Fruit fly (Drosophila melanogaster) whole organism, embryonic: ENCODE results near the gene CG15719.
A peak's percentile ranks its signal among the peaks of the same experiment; 100 is the strongest.

Experiments used
- ATbp ChIP-seq: fragments of 200-800 bp; sonication (Bioruptor generic); optimal IDR thresholded peaks from 2 replicates; lab custom pipeline; 2017; ENCODE audit warnings: missing biosample characterization, mild to moderate bottlenecking, missing genetic modification characterization, missing genetic modification reagents
- Awh ChIP-seq: fragments of 200-800 bp; sonication (Bioruptor generic); IDR thresholded peaks from 2 replicates; pipeline ENCODE4, ENCODE4 v1.3.6; 2022; ENCODE audit warnings: missing biosample characterization, missing genetic modification characterization
- C15 ChIP-seq: fragments of 200-800 bp; sonication (Bioruptor generic); IDR thresholded peaks from 3 replicates; pipeline ENCODE4 v1.3.6; 2022; ENCODE audit warnings: missing biosample characterization, missing genetic modification characterization
- CG12942 ChIP-seq: fragments of 200-800 bp; sonication (Bioruptor generic); optimal IDR thresholded peaks from 3 replicates; lab custom pipeline; 2016; ENCODE audit warnings: missing biosample characterization, missing genetic modification characterization
- CG13296 ChIP-seq: fragments of 200-800 bp; sonication (Bioruptor generic); optimal IDR thresholded peaks from 3 replicates; lab custom pipeline; 2018; ENCODE audit warnings: missing biosample characterization, mild to moderate bottlenecking, missing genetic modification characterization
- CG13424 ChIP-seq: fragments of 200-800 bp; sonication (Bioruptor generic); optimal IDR thresholded peaks from 2 replicates; lab custom pipeline; 2019; ENCODE audit warnings: missing biosample characterization, mild to moderate bottlenecking, missing genetic modification characterization, moderate library complexity
- CG14050 ChIP-seq: fragments of 200-800 bp; sonication (Bioruptor generic); IDR thresholded peaks from 3 replicates; pipeline ENCODE4 v1.3.6; 2022; ENCODE audit warnings: missing biosample characterization, missing genetic modification characterization
- CG14441 ChIP-seq: fragments of 200-800 bp; sonication (Bioruptor generic); IDR thresholded peaks from 2 replicates; pipeline ENCODE4 v1.3.6; 2022; ENCODE audit warnings: missing biosample characterization, missing genetic modification characterization
- CG15696 ChIP-seq: fragments of 200-800 bp; sonication (Bioruptor generic); optimal IDR thresholded peaks from 2 replicates; lab custom pipeline; 2019; ENCODE audit warnings: missing biosample characterization, mild to moderate bottlenecking, missing genetic modification characterization, moderate library complexity
- CG16863 ChIP-seq: fragments of 200-800 bp; sonication (Bioruptor generic); optimal IDR thresholded peaks from 3 replicates; lab custom pipeline; 2016; ENCODE audit warnings: missing biosample characterization, missing genetic modification characterization
- CG17385 ChIP-seq: fragments of 200-800 bp; sonication (Bioruptor generic); optimal IDR thresholded peaks from 3 replicates; lab custom pipeline; 2018; ENCODE audit warnings: missing biosample characterization, mild to moderate bottlenecking, missing genetic modification characterization
- CG18476 ChIP-seq: fragments of 200-800 bp; sonication (Bioruptor generic); optimal IDR thresholded peaks from 2 replicates; lab custom pipeline; 2016; ENCODE audit warnings: missing biosample characterization, mild to moderate bottlenecking, missing genetic modification characterization
- CG2678 ChIP-seq: fragments of 200-800 bp; sonication (Bioruptor generic); optimal IDR thresholded peaks from 3 replicates; lab custom pipeline; 2019; ENCODE audit warnings: missing biosample characterization, mild to moderate bottlenecking, missing genetic modification characterization, moderate library complexity
- CG3281 ChIP-seq: fragments of 200-800 bp; sonication (Bioruptor generic); optimal IDR thresholded peaks from 3 replicates; lab custom pipeline; 2017; ENCODE audit warnings: missing biosample characterization, mild to moderate bottlenecking, missing genetic modification characterization
- CG3995 ChIP-seq: fragments of 200-800 bp; sonication (Bioruptor generic); optimal IDR thresholded peaks from 3 replicates; lab custom pipeline; 2016; ENCODE audit warnings: missing biosample characterization, missing genetic modification characterization
- CG4617 ChIP-seq: fragments of 200-800 bp; sonication (Bioruptor generic); optimal IDR thresholded peaks from 3 replicates; lab custom pipeline; 2016; ENCODE audit warnings: missing biosample characterization, missing genetic modification characterization, borderline replicate concordance
- CG4707 ChIP-seq: fragments of 200-800 bp; sonication (Bioruptor generic); optimal IDR thresholded peaks from 2 replicates; lab custom pipeline; 2018; ENCODE audit warnings: missing biosample characterization, mild to moderate bottlenecking, missing genetic modification characterization, moderate library complexity
- CG7271 ChIP-seq: fragments of 200-800 bp; sonication (Bioruptor generic); optimal IDR thresholded peaks from 2 replicates; lab custom pipeline; 2018; ENCODE audit warnings: missing biosample characterization, mild to moderate bottlenecking, missing genetic modification characterization, moderate library complexity
- CG8359 ChIP-seq: fragments of 200-800 bp; sonication (Bioruptor generic); optimal IDR thresholded peaks from 2 replicates; lab custom pipeline; 2017; ENCODE audit warnings: missing biosample characterization, mild to moderate bottlenecking, missing genetic modification characterization, borderline replicate concordance
- CTCF ChIP-seq: fragments of 200-800 bp; sonication (Bioruptor generic); optimal IDR thresholded peaks from 2 replicates; lab custom pipeline; 2017; ENCODE audit warnings: missing biosample characterization, mild to moderate bottlenecking, missing genetic modification characterization, moderate library complexity
- CkIIα-i1 ChIP-seq: fragments of 200-800 bp; sonication (Bioruptor generic); IDR thresholded peaks from 2 replicates; pipeline ENCODE4 v1.3.6; 2022; ENCODE audit warnings: missing biosample characterization, missing genetic modification characterization
- D ChIP-seq, 2 experiments: fragments of 200-800 bp in 1 of 2; fragments of >200 bp in 1 of 2; sonication (Bioruptor generic) in 1 of 2; optimal IDR thresholded peaks; 2 replicates in 1 of 2; 3 replicates in 1 of 2; lab custom pipeline; 2017; ENCODE audit warnings: mild to moderate bottlenecking in 1 of 2, missing biosample characterization in 1 of 2, missing genetic modification characterization in 1 of 2, missing genetic modification reagents in 1 of 2
- Dip2 ChIP-seq: fragments of 200-800 bp; sonication (Bioruptor generic); IDR thresholded peaks from 2 replicates; pipeline ENCODE4 v1.3.6; 2022; ENCODE audit warnings: missing biosample characterization, missing genetic modification characterization
- MTF-1 ChIP-seq: fragments of 200-800 bp; sonication (Bioruptor generic); optimal IDR thresholded peaks from 2 replicates; lab custom pipeline; 2018; ENCODE audit warnings: missing biosample characterization, mild to moderate bottlenecking, missing genetic modification characterization, borderline replicate concordance
- Mes4 ChIP-seq: fragments of 200-800 bp; sonication (Bioruptor generic); optimal IDR thresholded peaks from 2 replicates; lab custom pipeline; 2016; ENCODE audit warnings: missing biosample characterization, missing genetic modification characterization
- Nf-YB ChIP-seq: fragments of 200-800 bp; sonication (Bioruptor generic); optimal IDR thresholded peaks from 3 replicates; lab custom pipeline; 2019; ENCODE audit warnings: missing biosample characterization, mild to moderate bottlenecking, missing genetic modification characterization, moderate library complexity
- Ravus ChIP-seq: fragments of 200-800 bp; sonication (Bioruptor generic); IDR thresholded peaks from 2 replicates; pipeline ENCODE4 v1.3.6; 2022; ENCODE audit warnings: missing biosample characterization, missing genetic modification characterization
- Rfx ChIP-seq: fragments of 200-800 bp; sonication (Bioruptor generic); IDR thresholded peaks from 2 replicates; pipeline ENCODE4 v1.3.6; 2022; ENCODE audit warnings: missing biosample characterization, missing genetic modification characterization
- Sox102F ChIP-seq: fragments of 200-800 bp; sonication (Bioruptor generic); optimal IDR thresholded peaks from 2 replicates; lab custom pipeline; 2018; ENCODE audit warnings: missing biosample characterization, mild to moderate bottlenecking, missing genetic modification characterization, moderate library complexity
- TFAM ChIP-seq: fragments of 200-800 bp; sonication (Bioruptor generic); optimal IDR thresholded peaks from 2 replicates; lab custom pipeline; 2017; ENCODE audit warnings: missing biosample characterization, missing genetic modification characterization, inconsistent platforms
- Xbp1 ChIP-seq: fragments of 200-800 bp; sonication (Bioruptor generic); optimal IDR thresholded peaks from 3 replicates; lab custom pipeline; 2016; ENCODE audit warnings: missing biosample characterization, mild to moderate bottlenecking, missing genetic modification characterization
- bowl ChIP-seq: fragments of 200-800 bp; sonication (Bioruptor generic); IDR thresholded peaks from 2 replicates; pipeline ENCODE4 v1.3.6; 2022; ENCODE audit warnings: missing biosample characterization, missing genetic modification characterization
- chm ChIP-seq: fragments of 200-800 bp; sonication (Bioruptor generic); IDR thresholded peaks from 2 replicates; pipeline ENCODE4 v1.3.6; 2022; ENCODE audit warnings: missing biosample characterization, missing genetic modification characterization
- crc ChIP-seq: fragments of 200-800 bp; sonication (Bioruptor generic); optimal IDR thresholded peaks from 2 replicates; lab custom pipeline; 2016; ENCODE audit warnings: missing biosample characterization, missing genetic modification characterization
- dmrt99B ChIP-seq: fragments of 200-800 bp; sonication (Bioruptor generic); optimal IDR thresholded peaks from 2 replicates; lab custom pipeline; 2018; ENCODE audit warnings: missing biosample characterization, mild to moderate bottlenecking, missing genetic modification characterization, moderate library complexity
- dysf ChIP-seq: fragments of 200-800 bp; sonication (Bioruptor generic); IDR thresholded peaks from 3 replicates; pipeline ENCODE4 v1.3.6; 2022; ENCODE audit warnings: missing biosample characterization, missing genetic modification characterization
- eve ChIP-seq, 2 experiments: fragments of >200 bp; optimal IDR thresholded peaks; 2 replicates each; lab custom pipeline; 2017; ENCODE audit warnings: missing biosample characterization in 2 of 2, missing genetic modification characterization in 2 of 2
- fd3F ChIP-seq: fragments of 200-800 bp; sonication (Bioruptor generic); optimal IDR thresholded peaks from 2 replicates; lab custom pipeline; 2018; ENCODE audit warnings: missing biosample characterization, mild to moderate bottlenecking, missing genetic modification characterization, moderate library complexity
- fu2 ChIP-seq: fragments of 200-800 bp; sonication (Bioruptor generic); optimal IDR thresholded peaks from 2 replicates; lab custom pipeline; 2016; ENCODE audit warnings: missing biosample characterization, missing genetic modification characterization
- gt ChIP-seq: fragments of 200-800 bp; sonication (Bioruptor generic); IDR thresholded peaks from 2 replicates; pipeline ENCODE4 v1.3.6; 2022; ENCODE audit warnings: missing biosample characterization, missing genetic modification characterization
- lilli ChIP-seq: fragments of 200-800 bp; sonication (Bioruptor generic); optimal IDR thresholded peaks from 3 replicates; lab custom pipeline; 2016; ENCODE audit warnings: missing biosample characterization, missing genetic modification characterization
- nau ChIP-seq: fragments of 200-800 bp; sonication (Bioruptor generic); optimal IDR thresholded peaks from 3 replicates; lab custom pipeline; 2017; ENCODE audit warnings: missing biosample characterization, mild to moderate bottlenecking, missing genetic modification characterization, missing genetic modification reagents
- phol ChIP-seq: fragments of 200-800 bp; sonication (Bioruptor generic); optimal IDR thresholded peaks from 3 replicates; lab custom pipeline; 2018; ENCODE audit warnings: missing biosample characterization, mild to moderate bottlenecking, missing genetic modification characterization, moderate library complexity
- pros ChIP-seq: fragments of 200-800 bp; sonication (Bioruptor generic); optimal IDR thresholded peaks from 3 replicates; lab custom pipeline; 2019; ENCODE audit warnings: missing biosample characterization, mild to moderate bottlenecking, missing genetic modification characterization, moderate library complexity
- pum ChIP-seq: fragments of 200-800 bp; sonication (Bioruptor generic); optimal IDR thresholded peaks from 2 replicates; lab custom pipeline; 2016; ENCODE audit warnings: missing biosample characterization, missing genetic modification characterization
- seq ChIP-seq: fragments of 200-800 bp; sonication (Bioruptor generic); IDR thresholded peaks from 2 replicates; pipeline ENCODE4 v1.3.6; 2022; ENCODE audit warnings: missing biosample characterization, missing genetic modification characterization
- shn ChIP-seq: fragments of 200-800 bp; sonication (Bioruptor generic); optimal IDR thresholded peaks from 3 replicates; lab custom pipeline; 2016; ENCODE audit warnings: missing biosample characterization, missing genetic modification characterization
- so ChIP-seq: fragments of 200-800 bp; sonication (Bioruptor generic); IDR thresholded peaks from 3 replicates; pipeline ENCODE4 v1.3.6; 2022; ENCODE audit warnings: missing biosample characterization, missing genetic modification characterization
- ttk ChIP-seq: fragments of 200-800 bp; sonication (Bioruptor generic); IDR thresholded peaks from 2 replicates; pipeline ENCODE4 v2.1.2; 2022; ENCODE audit warnings: missing biosample characterization, missing genetic modification characterization
- tup ChIP-seq: fragments of 200-800 bp; sonication (Bioruptor generic); optimal IDR thresholded peaks from 2 replicates; lab custom pipeline; 2016; ENCODE audit warnings: missing biosample characterization, mild to moderate bottlenecking, missing genetic modification characterization, moderate library complexity
- vnd ChIP-seq: fragments of 200-800 bp; sonication (Bioruptor generic); IDR thresholded peaks from 3 replicates; pipeline ENCODE4 v1.3.6; 2022; ENCODE audit warnings: missing biosample characterization, missing genetic modification characterization; ENCODE audit not compliant: partially characterized antibody
- zfh2 ChIP-seq: fragments of 200-800 bp; sonication (Bioruptor generic); optimal IDR thresholded peaks from 2 replicates; lab custom pipeline; 2016; ENCODE audit warnings: missing biosample characterization, missing genetic modification characterization

Gene CG15719

DNA sequence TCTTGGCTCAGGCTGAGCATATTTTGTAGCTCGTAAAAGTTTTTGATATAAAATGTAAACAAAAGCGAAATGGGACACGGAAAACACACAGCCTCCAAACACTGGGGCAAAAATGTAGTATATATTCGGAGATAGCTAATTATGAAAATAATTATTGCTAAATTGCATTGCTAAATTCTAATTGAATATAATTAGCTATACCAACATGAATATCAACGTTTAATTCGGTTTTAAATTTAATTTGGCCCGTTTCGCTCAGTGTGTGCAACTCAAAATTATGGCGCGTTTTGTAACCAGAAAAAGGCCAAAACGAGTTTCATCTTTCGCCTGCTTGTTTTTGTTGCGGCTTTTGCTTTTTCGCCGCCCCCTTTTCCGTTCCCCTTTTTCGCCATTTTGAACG, 19.1 kb upstream of the CG15719 start (continued):
- TF ChIP-seq crc (GFP tag; lab: Kevin White, UChicago): no peak
- no peak for TF ChIP-seq CG4707 (GFP tag; lab: Kevin White, UChicago)
- no peak for TF ChIP-seq Ravus (GFP tag; lab: Robert Waterston, UW)
- no peak for TF ChIP-seq ttk
- TF ChIP-seq shn (GFP tag; lab: Kevin White, UChicago): no peak
- TF ChIP-seq ATbp: no peak
- peak; percentile 17 for TF ChIP-seq CG13424
- TF ChIP-seq Sox102F (GFP tag; lab: Kevin White, UChicago): peak; percentile 35
- TF ChIP-seq zfh2 (GFP tag; lab: Kevin White, UChicago): peak; percentile 14
- TF ChIP-seq CG16863: no peak
- TF ChIP-seq dmrt99B (tag; lab: Kevin White, UChicago): peak; percentile 49
- no peak for TF ChIP-seq CG7271 (tag; lab: Kevin White, UChicago)
- TF ChIP-seq CG13296 (GFP tag; lab: Kevin White, UChicago): peak; percentile 25
- TF ChIP-seq CG17385: peak; percentile 3
- TF ChIP-seq CG8359 (GFP tag; lab: Kevin White, UChicago): no peak
- TF ChIP-seq CG3281 (GFP tag; lab: Kevin White, UChicago): peak; percentile 47
- 0 out of 2 replicates have a peak, but pooled peaks have one; percentile 10 for TF ChIP-seq CG14441 (GFP tag; lab: Robert Waterston, UW)
- TF ChIP-seq CkIIα-i1 (GFP tag; lab: Robert Waterston, UW): no peak
- TF ChIP-seq CG18476 (GFP tag; lab: Kevin White, UChicago): no peak
- TF ChIP-seq CTCF (GFP tag; lab: Kevin White, UChicago): no peak
- peak; percentile 61 for TF ChIP-seq CG2678 (tag; lab: Kevin White, UChicago)
- no peak for TF ChIP-seq CG14050 (GFP tag; lab: Robert Waterston, UW)
- no peak for TF ChIP-seq D (optimal IDR thresholded peaks at IDR 0.05; lab: Kevin White, UChicago)
- no peak for TF ChIP-seq D (GFP tag; optimal IDR thresholded peaks at IDR 0.05; lab: Kevin White, UChicago)
- TF ChIP-seq gt: no peak
- TF ChIP-seq CG12942 (GFP tag; lab: Kevin White, UChicago): no peak
- TF ChIP-seq fu2 (GFP tag; lab: Kevin White, UChicago): no peak
- no peak for TF ChIP-seq pros (GFP tag; lab: Kevin White, UChicago)
- no peak for TF ChIP-seq chm (GFP tag; lab: Robert Waterston, UW)
- no peak for TF ChIP-seq CG4617
- TF ChIP-seq Mes4: no peak
- no peak for TF ChIP-seq TFAM (GFP tag; lab: Kevin White, UChicago)
- no peak for TF ChIP-seq bowl (GFP tag; lab: Robert Waterston, UW)
- peak; percentile 54 for TF ChIP-seq Rfx (GFP tag; lab: Robert Waterston, UW)
- TF ChIP-seq Xbp1 (GFP tag; lab: Kevin White, UChicago): no peak
- no peak for TF ChIP-seq Awh (GFP tag; lab: Robert Waterston, UW)
- TF ChIP-seq eve (GFP tag; optimal IDR thresholded peaks at IDR 0.05; lab: Kevin White, UChicago): no peak
- TF ChIP-seq CG15696 (tag; lab: Kevin White, UChicago): no peak
- no peak for TF ChIP-seq Nf-YB (GFP tag; lab: Kevin White, UChicago)
- no peak for TF ChIP-seq phol (tag; lab: Kevin White, UChicago)
- TF ChIP-seq so (GFP tag; lab: Robert Waterston, UW): no peak
- TF ChIP-seq pum (GFP tag; lab: Kevin White, UChicago): no peak
- TF ChIP-seq Dip2: no peak
- TF ChIP-seq seq (GFP tag; lab: Robert Waterston, UW): no peak
- no peak for TF ChIP-seq nau (GFP tag; lab: Kevin White, UChicago)
- no peak for TF ChIP-seq vnd (GFP tag; lab: Robert Waterston, UW)
- TF ChIP-seq dysf (GFP tag; lab: Robert Waterston, UW): 0 out of 3 replicates have a peak, but pooled peaks have one; percentile 32
- peak; percentile 27 for TF ChIP-seq lilli (GFP tag; lab: Kevin White, UChicago)
- no peak for TF ChIP-seq MTF-1 (GFP tag; lab: Kevin White, UChicago)
- TF ChIP-seq fd3F (GFP tag; lab: Kevin White, UChicago): no peak
- TF ChIP-seq CG3995 (GFP tag; lab: Kevin White, UChicago): no peak
- TF ChIP-seq C15 (GFP tag; lab: Robert Waterston, UW): no peak
- TF ChIP-seq tup: no peak
